Fruit fly (Drosophila melanogaster) whole organism, prepupa: Measurements from ENCODE around the gene CG43062.

ENCODE experiments used
- CG31627 ChIP-seq: fragments of 200-800 bp; sonication (Bioruptor generic); optimal IDR thresholded peaks from 3 replicates; lab custom pipeline; 2016; ENCODE audit warnings: missing biosample characterization, missing genetic modification characterization
- CG6792 ChIP-seq: fragments of 200-800 bp; sonication (Bioruptor generic); optimal IDR thresholded peaks from 3 replicates; lab custom pipeline; 2016; ENCODE audit warnings: missing biosample characterization, missing genetic modification characterization
- CG8632 ChIP-seq: fragments of 200-800 bp; sonication (Bioruptor generic); optimal IDR thresholded peaks from 3 replicates; lab custom pipeline; 2016; ENCODE audit warnings: missing biosample characterization, missing genetic modification characterization
- CG9139 ChIP-seq: fragments of 200-800 bp; sonication (Bioruptor generic); optimal IDR thresholded peaks from 3 replicates; lab custom pipeline; 2017; ENCODE audit warnings: missing biosample characterization, mild to moderate bottlenecking, missing genetic modification characterization
- ss ChIP-seq, 2 experiments: fragments of 200-800 bp; sonication (Bioruptor generic); optimal IDR thresholded peaks; 2 replicates in 1 of 2; 3 replicates in 1 of 2; lab custom pipeline; 2017 to 2018; ENCODE audit warnings: mild to moderate bottlenecking in 2 of 2, missing biosample characterization in 2 of 2, missing genetic modification characterization in 2 of 2, moderate library complexity in 1 of 2

- TF ChIP-seq CG8632 (peak; percentile 9), ss (GFP tag; optimal IDR thresholded peaks at IDR 0.05; lab: Kevin White, UChicago) (peak; percentile 40 to 46), CG31627 (GFP tag; lab: Kevin White, UChicago) (peak; percentile 48), CG9139 (GFP tag; lab: Kevin White, UChicago) (no peak), CG6792 (GFP tag; lab: Kevin White, UChicago) (peak; percentile 39)
Measured at dm6 chr3R:11758507-11759184, 8.5 kb downstream of the CG43062 start.
